Fruit fly (Drosophila melanogaster): ENCODE measurements around the gene CG14990.
A peak's percentile ranks its signal among the peaks of the same experiment; 100 is the strongest.

Gene CG14990

DNA sequence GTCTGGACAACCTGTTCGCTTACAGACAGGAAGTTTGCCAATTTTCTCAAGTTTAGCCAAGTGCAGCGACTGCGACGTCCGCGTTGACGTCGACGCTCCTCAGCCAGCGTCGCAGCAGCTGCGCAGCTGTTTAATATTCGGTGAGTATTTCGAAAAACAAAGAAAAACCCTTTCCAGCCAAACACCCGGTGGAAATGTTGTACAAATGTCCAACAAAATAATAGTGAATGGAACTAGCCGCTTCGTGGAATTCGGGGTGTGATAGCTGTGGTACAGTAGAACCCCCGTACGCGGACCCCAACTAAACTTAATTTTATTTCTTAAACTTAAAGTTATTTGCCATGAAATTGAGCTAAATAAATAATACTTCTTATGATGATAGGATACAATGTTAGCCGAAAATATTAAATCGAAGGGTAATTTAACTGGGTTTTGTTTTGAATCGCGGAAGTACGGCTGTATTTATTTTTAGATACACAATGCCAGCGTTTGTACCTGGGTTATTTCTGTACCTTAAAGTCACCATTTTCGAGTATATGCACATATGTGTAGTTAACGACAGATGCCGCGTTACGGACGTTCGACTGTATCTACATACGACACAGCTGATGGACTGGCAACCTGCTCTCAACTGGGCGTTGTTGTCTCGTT lies 16.0 kb downstream of the CG14990 start (continued):
- TF ChIP-seq gce (GFP tag; IDR thresholded peaks at IDR 0.05) (0 out of 3 replicates have a peak, but pooled peaks have one; percentile 32), gsb (GFP tag; IDR thresholded peaks at IDR 0.05) (no peak), org-1 (GFP tag; optimal IDR thresholded peaks at IDR 0.05) (peak; percentile 67), CG2889 (GFP tag; IDR thresholded peaks at IDR 0.05) (no peak), CG6272 (GFP tag; IDR thresholded peaks at IDR 0.05) (peak; percentile 58), Six4 (GFP tag; optimal IDR thresholded peaks at IDR 0.05) (peak; percentile 9), zf30C (GFP tag; optimal IDR thresholded peaks at IDR 0.05) (no peak), Ravus (GFP tag; IDR thresholded peaks at IDR 0.05) (no peak), odd (GFP tag; optimal IDR thresholded peaks at IDR 0.05) (peak; percentile 74), bbx (GFP tag; IDR thresholded peaks at IDR 0.05; ENCODE audit: partially characterized antibody) (no peak), peb (GFP tag; IDR thresholded peaks at IDR 0.05) (no peak), al (GFP tag; IDR thresholded peaks at IDR 0.05) (0 out of 2 replicates have a peak, but pooled peaks have one; percentile 18), so (GFP tag; IDR thresholded peaks at IDR 0.05) (peak; percentile 56; the same call in 2 of the 3 replicates), HmgD (GFP tag; optimal IDR thresholded peaks at IDR 0.05) (no peak), CG10959 (GFP tag; IDR thresholded peaks at IDR 0.05) (no peak), CG9876 (GFP tag; optimal IDR thresholded peaks at IDR 0.05) (peak; percentile 18), Neu2 (GFP tag; optimal IDR thresholded peaks at IDR 0.05; ENCODE audit: borderline replicate concordance) (no peak), CG6683 (GFP tag; optimal IDR thresholded peaks at IDR 0.05) (peak; percentile 60), ash1 (GFP tag; optimal IDR thresholded peaks at IDR 0.05) (no peak), dm (GFP tag; optimal IDR thresholded peaks at IDR 0.05) (peak; percentile 26), lola (GFP tag; optimal IDR thresholded peaks at IDR 0.05) (peak in 1 of 3 experiments; percentile 80), CG14965 (GFP tag; optimal IDR thresholded peaks at IDR 0.05; ENCODE audit: borderline replicate concordance) (peak; percentile 32), Pdp1 (GFP tag; optimal IDR thresholded peaks at IDR 0.05) (peak; percentile 53 to 80), CG15696 (tag; optimal IDR thresholded peaks at IDR 0.05) (peak; percentile 51), Bdp1 (GFP tag; optimal IDR thresholded peaks at IDR 0.05) (peak; percentile 21), Antp (GFP tag; optimal IDR thresholded peaks at IDR 0.05) (peak; percentile 63), kah (GFP tag; optimal IDR thresholded peaks at IDR 0.05) (peak; percentile 18), gcm2 (GFP tag; optimal IDR thresholded peaks at IDR 0.05) (no peak), PHDP (tag; optimal IDR thresholded peaks at IDR 0.05) (peak; percentile 75), run (tag; optimal IDR thresholded peaks at IDR 0.05) (peak; percentile 29), CG9727 (GFP tag; optimal IDR thresholded peaks at IDR 0.05) (peak; percentile 80), unc-4 (GFP tag; IDR thresholded peaks at IDR 0.05; ENCODE audit: partially characterized antibody) (no peak), Hr39 (optimal IDR thresholded peaks at IDR 0.05) (no peak), CTCF (GFP tag; optimal IDR thresholded peaks at IDR 0.05) (no peak), CG17829 (tag; optimal IDR thresholded peaks at IDR 0.05) (peak; percentile 74), CG18619 (GFP tag; optimal IDR thresholded peaks at IDR 0.05) (peak; percentile 72), sna (GFP tag; IDR thresholded peaks at IDR 0.05; ENCODE audit: partially characterized antibody) (no peak), slou (GFP tag; optimal IDR thresholded peaks at IDR 0.05) (peak; percentile 20), Dp (GFP tag; optimal IDR thresholded peaks at IDR 0.05) (no peak), Mrtf (GFP tag; IDR thresholded peaks at IDR 0.05) (peak; percentile 58; the same call in 2 of the 3 replicates), Oli (tag; optimal IDR thresholded peaks at IDR 0.05) (peak; percentile 83), CG2120 (GFP tag; optimal IDR thresholded peaks at IDR 0.05) (peak; percentile 84), CG1233 (GFP tag; optimal IDR thresholded peaks at IDR 0.05) (peak; percentile 80), Mes4 (GFP tag; optimal IDR thresholded peaks at IDR 0.05) (peak; percentile 11), CG10267 (tag; optimal IDR thresholded peaks at IDR 0.05) (peak; percentile 71), eyg (GFP tag; optimal IDR thresholded peaks at IDR 0.05) (peak; percentile 60), YL-1 (GFP tag; optimal IDR thresholded peaks at IDR 0.05) (no peak), CG12071 (GFP tag; optimal IDR thresholded peaks at IDR 0.05) (peak; percentile 30), row (GFP tag; IDR thresholded peaks at IDR 0.05) (peak; percentile 89), Trl (optimal IDR thresholded peaks at IDR 0.05) (no peak), Trl (GFP tag; optimal IDR thresholded peaks at IDR 0.05) (peak; percentile 62)

Measured in whole organism, embryonic.